Worm (Caenorhabditis elegans) whole organism, midembryonic: ENCODE results near the gene F54B3.4.

Source experiments
- T22C8.4 ChIP-seq: fragments of 200-800 bp; sonication (Bioruptor generic); IDR thresholded peaks from 2 replicates; pipeline ENCODE4 v1.3.6; 2022; ENCODE audit warnings: missing genetic modification characterization, missing compliant biosample characterization
- cog-1 ChIP-seq: sonication (generic microtip); optimal IDR thresholded peaks from 2 replicates; lab custom pipeline; 2016; ENCODE audit warnings: missing genetic modification characterization, missing compliant biosample characterization
- flt-1 ChIP-seq: fragments of 200-800 bp; sonication (Bioruptor generic); IDR thresholded peaks from 2 replicates; pipeline ENCODE4 v1.3.6; 2022; ENCODE audit warnings: missing genetic modification characterization, missing compliant biosample characterization
- klf-2 ChIP-seq: fragments of 200-800 bp; sonication (Bioruptor generic); conservative IDR thresholded peaks from 2 replicates; pipeline ENCODE4 v1.3.6; 2022; ENCODE audit warnings: missing genetic modification reagents, missing genetic modification characterization, missing compliant biosample characterization
- ref-1 ChIP-seq: fragments of 200-800 bp; sonication (Bioruptor generic); conservative IDR thresholded peaks from 2 replicates; pipeline ENCODE4 v1.3.6; 2022; ENCODE audit warnings: missing genetic modification reagents, missing genetic modification characterization, missing compliant biosample characterization
- tab-1 ChIP-seq: fragments of 200-800 bp; sonication (Bioruptor generic); IDR thresholded peaks from 2 replicates; pipeline ENCODE4 v1.3.6; 2022; ENCODE audit warnings: missing genetic modification characterization, missing compliant biosample characterization
- ztf-23 ChIP-seq: fragments of 200-800 bp; sonication (Bioruptor generic); IDR thresholded peaks from 2 replicates; pipeline ENCODE4 v1.3.6; 2022; ENCODE audit warnings: missing genetic modification reagents, missing genetic modification characterization, missing compliant biosample characterization
- ztf-29 ChIP-seq: fragments of 200-800 bp; sonication (Bioruptor generic); IDR thresholded peaks from 2 replicates; pipeline ENCODE4 v1.3.6; 2022; ENCODE audit warnings: missing genetic modification reagents, missing genetic modification characterization, missing compliant biosample characterization

- TF ChIP-seq flt-1 (GFP tag; lab: Robert Waterston, UW) (no peak), T22C8.4 (GFP tag; lab: Robert Waterston, UW) (no peak), cog-1 (no peak), tab-1 (GFP tag; lab: Robert Waterston, UW) (no peak), ztf-23 (GFP tag; lab: Robert Waterston, UW) (no peak), ref-1 (GFP tag; lab: Robert Waterston, UW) (no peak), ztf-29 (GFP tag; lab: Robert Waterston, UW) (no peak), klf-2 (GFP tag; lab: Robert Waterston, UW) (no peak)
Measured at ce11 chrII:10300082-10300749, 29.2 kb upstream of the F54B3.4 start, which contains the start of gene nep-26.
